Fruit fly (Drosophila melanogaster) whole organism, pupa: ENCODE data around the gene Gr64e.

Experiments used
- CG10348 ChIP-seq: fragments of 200-800 bp; sonication (Bioruptor generic); IDR thresholded peaks from 2 replicates; pipeline ENCODE4 v1.3.6; 2022; ENCODE audit warnings: missing biosample characterization, missing genetic modification characterization
- CG12605 ChIP-seq: fragments of 200-800 bp; sonication (Bioruptor generic); IDR thresholded peaks from 2 replicates; pipeline ENCODE4 v1.3.6; 2022; ENCODE audit warnings: missing biosample characterization, missing genetic modification characterization
- CG15710 ChIP-seq: fragments of 200-800 bp; sonication (Bioruptor generic); optimal IDR thresholded peaks from 2 replicates; lab custom pipeline; 2018; ENCODE audit warnings: missing biosample characterization, mild to moderate bottlenecking, missing genetic modification characterization, moderate library complexity
- CG17806 ChIP-seq: fragments of 200-800 bp; sonication (Bioruptor generic); optimal IDR thresholded peaks from 2 replicates; lab custom pipeline; 2018; ENCODE audit warnings: missing biosample characterization, mild to moderate bottlenecking, missing genetic modification characterization, moderate library complexity
- CG34367 ChIP-seq: fragments of 200-800 bp; sonication (Bioruptor generic); optimal IDR thresholded peaks from 2 replicates; lab custom pipeline; 2018; ENCODE audit warnings: missing biosample characterization, mild to moderate bottlenecking, missing genetic modification characterization
- CG4496 ChIP-seq: fragments of 200-800 bp; sonication (Bioruptor generic); IDR thresholded peaks from 3 replicates; pipeline ENCODE4 v1.3.6; 2022; ENCODE audit warnings: missing biosample characterization, missing genetic modification characterization
- CG8301 ChIP-seq: fragments of 200-800 bp; sonication (Bioruptor generic); optimal IDR thresholded peaks from 2 replicates; lab custom pipeline; 2018; ENCODE audit warnings: missing biosample characterization, mild to moderate bottlenecking, missing genetic modification characterization
- CG9948 ChIP-seq: fragments of 200-800 bp; sonication (Bioruptor generic); optimal IDR thresholded peaks from 2 replicates; lab custom pipeline; 2018; ENCODE audit warnings: missing biosample characterization, mild to moderate bottlenecking, missing genetic modification characterization, moderate library complexity
- D1 ChIP-seq: fragments of 200-800 bp; sonication (Bioruptor generic); optimal IDR thresholded peaks from 2 replicates; lab custom pipeline; 2018; ENCODE audit warnings: missing biosample characterization, mild to moderate bottlenecking, missing genetic modification characterization, moderate library complexity
- EcR ChIP-seq: fragments of 200-800 bp; sonication (Bioruptor generic); optimal IDR thresholded peaks from 3 replicates; lab custom pipeline; 2019; ENCODE audit warnings: missing biosample characterization, missing genetic modification characterization, mild to moderate bottlenecking, moderate library complexity, missing genetic modification reagents
- Ets98B ChIP-seq: fragments of 200-800 bp; sonication (Bioruptor generic); IDR thresholded peaks from 2 replicates; pipeline ENCODE4 v1.3.6; 2022; ENCODE audit warnings: missing biosample characterization, missing genetic modification characterization
- Pif1B ChIP-seq: fragments of 200-800 bp; sonication (Bioruptor generic); optimal IDR thresholded peaks from 3 replicates; lab custom pipeline; 2016; ENCODE audit warnings: missing biosample characterization, missing genetic modification characterization

DNA sequence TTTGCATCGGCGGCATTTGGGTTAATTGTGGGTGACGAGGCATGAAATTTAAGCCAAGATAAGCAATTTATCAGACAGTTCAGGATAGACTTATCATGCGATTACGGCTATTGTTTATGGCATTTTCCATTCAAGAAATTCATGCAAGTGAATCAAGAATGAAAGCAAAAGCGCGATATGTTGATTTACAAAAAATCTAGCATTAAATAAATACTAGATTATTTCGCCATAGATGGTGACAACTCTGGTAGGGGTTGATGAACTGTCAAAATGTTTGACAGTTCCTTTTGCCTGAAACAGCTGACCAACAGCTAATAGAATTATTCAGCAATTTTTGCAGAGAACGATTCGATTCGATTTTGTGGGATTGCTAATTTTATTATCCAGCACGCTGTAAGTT, 37.1 kb downstream of the Gr64e start, which contains the start of gene CG32259:
- TF ChIP-seq CG12605 (GFP tag; lab: Robert Waterston, UW): no peak
- no peak for TF ChIP-seq D1 (tag; lab: Kevin White, UChicago)
- no peak for TF ChIP-seq CG8301 (tag; lab: Kevin White, UChicago)
- no peak for TF ChIP-seq CG10348 (GFP tag; lab: Robert Waterston, UW)
- no peak for TF ChIP-seq Ets98B
- no peak for TF ChIP-seq EcR (GFP tag; lab: Kevin White, UChicago)
- no peak for TF ChIP-seq CG4496 (GFP tag; lab: Robert Waterston, UW)
- no peak for TF ChIP-seq CG15710 (tag; lab: Kevin White, UChicago)
- no peak for TF ChIP-seq Pif1B (GFP tag; lab: Kevin White, UChicago)
- no peak for TF ChIP-seq CG9948 (tag; lab: Kevin White, UChicago)
- no peak for TF ChIP-seq CG34367 (tag; lab: Kevin White, UChicago)
- TF ChIP-seq CG17806 (tag; lab: Kevin White, UChicago): no peak
